Fruit fly (Drosophila melanogaster) whole organism, embryonic: ENCODE results near the gene CG2076.
A peak's percentile ranks its signal among the peaks of the same experiment; 100 is the strongest.

ENCODE experiments used
- Atf3 ChIP-seq: fragments of 200-800 bp; sonication (Bioruptor generic); optimal IDR thresholded peaks from 3 replicates; lab custom pipeline; 2016; ENCODE audit warnings: missing biosample characterization, missing genetic modification characterization
- Atf6 ChIP-seq: fragments of 200-800 bp; sonication (Bioruptor generic); IDR thresholded peaks from 2 replicates; pipeline ENCODE4 v1.3.6; 2022; ENCODE audit warnings: missing biosample characterization, missing genetic modification characterization
- BEAF-32 ChIP-seq: fragments of 200-800 bp; sonication (Bioruptor generic); optimal IDR thresholded peaks from 3 replicates; lab custom pipeline; 2017; ENCODE audit warnings: missing biosample characterization, missing genetic modification characterization, mild to moderate bottlenecking, moderate library complexity, missing genetic modification reagents
- CG10209 ChIP-seq: fragments of 200-800 bp; sonication (Bioruptor generic); optimal IDR thresholded peaks from 3 replicates; lab custom pipeline; 2017; ENCODE audit warnings: missing biosample characterization, mild to moderate bottlenecking, missing genetic modification characterization, missing genetic modification reagents
- CG1024 ChIP-seq: fragments of 200-800 bp; sonication (Bioruptor generic); IDR thresholded peaks from 2 replicates; pipeline ENCODE4 v1.3.6; 2022; ENCODE audit warnings: missing biosample characterization, missing genetic modification characterization
- CG10462 ChIP-seq: fragments of 200-800 bp; sonication (Bioruptor generic); optimal IDR thresholded peaks from 2 replicates; lab custom pipeline; 2016; ENCODE audit warnings: missing biosample characterization, missing genetic modification characterization
- CG14050 ChIP-seq: fragments of 200-800 bp; sonication (Bioruptor generic); IDR thresholded peaks from 3 replicates; pipeline ENCODE4 v1.3.6; 2022; ENCODE audit warnings: missing biosample characterization, missing genetic modification characterization
- CG1529 ChIP-seq: fragments of 200-800 bp; sonication (Bioruptor generic); optimal IDR thresholded peaks from 3 replicates; lab custom pipeline; 2018; ENCODE audit warnings: missing biosample characterization, missing genetic modification characterization
- CG18262 ChIP-seq: fragments of 200-800 bp; optimal IDR thresholded peaks from 3 replicates; lab custom pipeline; 2019; ENCODE audit warnings: missing biosample characterization, mild to moderate bottlenecking, missing genetic modification characterization, moderate library complexity
- CG18476 ChIP-seq: fragments of 200-800 bp; sonication (Bioruptor generic); optimal IDR thresholded peaks from 2 replicates; lab custom pipeline; 2016; ENCODE audit warnings: missing biosample characterization, mild to moderate bottlenecking, missing genetic modification characterization
- CG2678 ChIP-seq: fragments of 200-800 bp; sonication (Bioruptor generic); optimal IDR thresholded peaks from 3 replicates; lab custom pipeline; 2019; ENCODE audit warnings: missing biosample characterization, mild to moderate bottlenecking, missing genetic modification characterization, moderate library complexity
- CG4404 ChIP-seq: fragments of 200-800 bp; sonication (Bioruptor generic); IDR thresholded peaks from 2 replicates; pipeline ENCODE4 v1.3.6; 2022; ENCODE audit warnings: missing biosample characterization, missing genetic modification characterization
- CG4707 ChIP-seq: fragments of 200-800 bp; sonication (Bioruptor generic); optimal IDR thresholded peaks from 2 replicates; lab custom pipeline; 2018; ENCODE audit warnings: missing biosample characterization, mild to moderate bottlenecking, missing genetic modification characterization, moderate library complexity
- CG8089 ChIP-seq: fragments of 200-800 bp; sonication (Bioruptor generic); optimal IDR thresholded peaks from 3 replicates; lab custom pipeline; 2016; ENCODE audit warnings: missing biosample characterization, missing genetic modification characterization
- CG8478 ChIP-seq: fragments of >200 bp; optimal IDR thresholded peaks from 2 replicates; lab custom pipeline; 2018
- CG9727 ChIP-seq: fragments of 200-800 bp; sonication (Bioruptor generic); optimal IDR thresholded peaks from 3 replicates; lab custom pipeline; 2017; ENCODE audit warnings: missing biosample characterization, mild to moderate bottlenecking, missing genetic modification characterization
- CG9817 ChIP-seq: fragments of 200-800 bp; sonication (Bioruptor generic); optimal IDR thresholded peaks from 2 replicates; lab custom pipeline; 2018; ENCODE audit warnings: missing biosample characterization, mild to moderate bottlenecking, missing genetic modification characterization, moderate library complexity
- Chrac-16 ChIP-seq: fragments of 200-800 bp; sonication (Bioruptor generic); optimal IDR thresholded peaks from 3 replicates; lab custom pipeline; 2016; ENCODE audit warnings: missing biosample characterization, missing genetic modification characterization
- Dad ChIP-seq: fragments of 200-800 bp; sonication (Bioruptor generic); optimal IDR thresholded peaks from 3 replicates; lab custom pipeline; 2016; ENCODE audit warnings: missing biosample characterization, missing genetic modification characterization
- Dek ChIP-seq: fragments of 200-800 bp; sonication (Bioruptor generic); optimal IDR thresholded peaks from 3 replicates; lab custom pipeline; 2019; ENCODE audit warnings: missing biosample characterization, mild to moderate bottlenecking, missing genetic modification characterization, moderate library complexity
- Dfd ChIP-seq, 2 experiments: fragments of >200 bp; optimal IDR thresholded peaks; 2 replicates each; lab custom pipeline; 2017; ENCODE audit warnings: missing biosample characterization in 2 of 2, missing genetic modification characterization in 2 of 2
- Dp ChIP-seq: fragments of 200-800 bp; sonication (Bioruptor generic); optimal IDR thresholded peaks from 2 replicates; lab custom pipeline; 2018; ENCODE audit warnings: missing biosample characterization, mild to moderate bottlenecking, missing genetic modification characterization, moderate library complexity
- Fer1 ChIP-seq: fragments of 200-800 bp; sonication (Bioruptor generic); optimal IDR thresholded peaks from 2 replicates; lab custom pipeline; 2017; ENCODE audit warnings: missing biosample characterization, mild to moderate bottlenecking, missing genetic modification characterization
- Hand ChIP-seq: fragments of 200-800 bp; sonication (Bioruptor generic); optimal IDR thresholded peaks from 2 replicates; lab custom pipeline; 2017; ENCODE audit warnings: mild to moderate bottlenecking, missing biosample characterization, missing genetic modification reagents, missing genetic modification characterization
- Hr51 ChIP-seq, 2 experiments: fragments of 200-800 bp; sonication (Bioruptor generic); optimal IDR thresholded peaks; 2 replicates in 1 of 2; 3 replicates in 1 of 2; lab custom pipeline; 2016 to 2018; ENCODE audit warnings: missing biosample characterization in 2 of 2, missing genetic modification characterization in 2 of 2, mild to moderate bottlenecking in 1 of 2, moderate library complexity in 1 of 2
- Lhr ChIP-seq: fragments of 200-800 bp; sonication (Bioruptor generic); optimal IDR thresholded peaks from 3 replicates; lab custom pipeline; 2017; ENCODE audit warnings: mild to moderate bottlenecking, missing biosample characterization, missing genetic modification reagents, missing genetic modification characterization
- MTF-1 ChIP-seq: fragments of 200-800 bp; sonication (Bioruptor generic); optimal IDR thresholded peaks from 2 replicates; lab custom pipeline; 2018; ENCODE audit warnings: missing biosample characterization, mild to moderate bottlenecking, missing genetic modification characterization, borderline replicate concordance
- Oaz ChIP-seq: fragments of 200-800 bp; sonication (Bioruptor generic); IDR thresholded peaks from 2 replicates; pipeline ENCODE4 v1.3.6; 2022; ENCODE audit warnings: missing biosample characterization, missing genetic modification characterization
- PHDP ChIP-seq: fragments of 200-800 bp; sonication (Bioruptor generic); optimal IDR thresholded peaks from 3 replicates; lab custom pipeline; 2018; ENCODE audit warnings: missing biosample characterization, mild to moderate bottlenecking, missing genetic modification characterization, moderate library complexity
- Ptx1 ChIP-seq: fragments of 200-800 bp; sonication (Bioruptor generic); IDR thresholded peaks from 2 replicates; pipeline ENCODE4 v1.3.6; 2022; ENCODE audit warnings: missing biosample characterization, missing genetic modification characterization
- Scr ChIP-seq: fragments of 200-800 bp; sonication (Bioruptor generic); IDR thresholded peaks from 2 replicates; pipeline ENCODE4 v1.3.6; 2022; ENCODE audit warnings: missing biosample characterization, missing genetic modification characterization; ENCODE audit not compliant: partially characterized antibody
- Sin3A ChIP-seq: fragments of >200 bp; optimal IDR thresholded peaks from 2 replicates; lab custom pipeline; 2018
- abd-A ChIP-seq: fragments of 200-800 bp; sonication (Bioruptor generic); optimal IDR thresholded peaks from 3 replicates; lab custom pipeline; 2019; ENCODE audit warnings: missing biosample characterization, mild to moderate bottlenecking, missing genetic modification characterization, moderate library complexity
- al ChIP-seq: fragments of 200-800 bp; sonication (Bioruptor generic); IDR thresholded peaks from 2 replicates; pipeline ENCODE4 v1.3.6; 2022; ENCODE audit warnings: missing biosample characterization, missing genetic modification characterization
- az2 ChIP-seq: fragments of 200-800 bp; sonication (Bioruptor generic); optimal IDR thresholded peaks from 3 replicates; lab custom pipeline; 2016; ENCODE audit warnings: missing biosample characterization, missing genetic modification characterization
- btn ChIP-seq: fragments of 200-800 bp; sonication (Bioruptor generic); optimal IDR thresholded peaks from 2 replicates; lab custom pipeline; 2016; ENCODE audit warnings: missing biosample characterization, missing genetic modification characterization
- cas ChIP-seq: fragments of 200-800 bp; sonication (Bioruptor generic); IDR thresholded peaks from 2 replicates; pipeline ENCODE4 v1.3.6; 2022; ENCODE audit warnings: missing biosample characterization, missing genetic modification characterization
- ewg ChIP-seq: fragments of 200-800 bp; sonication (Bioruptor generic); optimal IDR thresholded peaks from 3 replicates; lab custom pipeline; 2017; ENCODE audit warnings: mild to moderate bottlenecking, missing biosample characterization, missing genetic modification reagents, missing genetic modification characterization
- ftz-f1 ChIP-seq: fragments of 200-800 bp; sonication (Bioruptor generic); optimal IDR thresholded peaks from 2 replicates; lab custom pipeline; 2016; ENCODE audit warnings: missing biosample characterization, missing genetic modification characterization
- gcm ChIP-seq: fragments of 200-800 bp; sonication (Bioruptor generic); optimal IDR thresholded peaks from 2 replicates; lab custom pipeline; 2019; ENCODE audit warnings: missing biosample characterization, mild to moderate bottlenecking, missing genetic modification characterization, moderate library complexity
- grau ChIP-seq: fragments of 200-800 bp; optimal IDR thresholded peaks from 3 replicates; lab custom pipeline; 2019; ENCODE audit warnings: missing biosample characterization, mild to moderate bottlenecking, missing genetic modification characterization, moderate library complexity
- gsb ChIP-seq: fragments of 200-800 bp; sonication (Bioruptor generic); IDR thresholded peaks from 2 replicates; pipeline ENCODE4 v1.3.6; 2022; ENCODE audit warnings: missing biosample characterization, missing genetic modification characterization
- inv ChIP-seq: fragments of 200-800 bp; sonication (Bioruptor generic); IDR thresholded peaks from 2 replicates; pipeline ENCODE4 v1.3.6; 2022; ENCODE audit warnings: missing biosample characterization, missing genetic modification characterization; ENCODE audit not compliant: partially characterized antibody
- lab ChIP-seq: fragments of 200-800 bp; sonication (Bioruptor generic); optimal IDR thresholded peaks from 3 replicates; lab custom pipeline; 2017; ENCODE audit warnings: missing biosample characterization, missing genetic modification characterization, mild to moderate bottlenecking, moderate library complexity, missing genetic modification reagents
- lbe ChIP-seq: fragments of 200-800 bp; sonication (Bioruptor generic); optimal IDR thresholded peaks from 2 replicates; lab custom pipeline; 2016; ENCODE audit warnings: missing biosample characterization, mild to moderate bottlenecking, missing genetic modification characterization
- peb ChIP-seq: fragments of 200-800 bp; sonication (Bioruptor generic); IDR thresholded peaks from 2 replicates; pipeline ENCODE4 v1.3.6; 2022; ENCODE audit warnings: missing biosample characterization, missing genetic modification characterization
- phol ChIP-seq: fragments of 200-800 bp; sonication (Bioruptor generic); optimal IDR thresholded peaks from 3 replicates; lab custom pipeline; 2018; ENCODE audit warnings: missing biosample characterization, mild to moderate bottlenecking, missing genetic modification characterization, moderate library complexity
- pnt ChIP-seq: fragments of 200-800 bp; sonication (Bioruptor generic); optimal IDR thresholded peaks from 3 replicates; lab custom pipeline; 2016; ENCODE audit warnings: missing biosample characterization, missing genetic modification characterization
- ssp ChIP-seq: fragments of 200-800 bp; sonication (Bioruptor generic); IDR thresholded peaks from 2 replicates; pipeline ENCODE4 v1.3.6; 2022; ENCODE audit warnings: missing biosample characterization, missing genetic modification characterization
- sug ChIP-seq: fragments of 200-800 bp; optimal IDR thresholded peaks from 2 replicates; lab custom pipeline; 2019; ENCODE audit warnings: missing biosample characterization, mild to moderate bottlenecking, missing genetic modification characterization, moderate library complexity

CG2076 gene

dm6 chrX:11108148-11108844 is 18.3 kb downstream of the CG2076 start, which contains the start of gene Hsp60A (continued):
- TF ChIP-seq gcm (GFP tag; lab: Kevin White, UChicago) (no peak), CG1024 (no peak), Fer1 (GFP tag; lab: Kevin White, UChicago) (peak; percentile 55), Atf3 (GFP tag; lab: Kevin White, UChicago) (no peak), Atf6 (GFP tag; lab: Robert Waterston, UW) (peak; percentile 43), ewg (GFP tag; lab: Kevin White, UChicago) (no peak), Dfd (GFP tag; optimal IDR thresholded peaks at IDR 0.05; lab: Kevin White, UChicago) (no peak), CG4707 (GFP tag; lab: Kevin White, UChicago) (no peak), CG10462 (GFP tag; lab: Kevin White, UChicago) (no peak), sug (peak; percentile 47), peb (GFP tag; lab: Robert Waterston, UW) (no peak), btn (GFP tag; lab: Kevin White, UChicago) (no peak), Lhr (peak; percentile 34), PHDP (tag; lab: Kevin White, UChicago) (peak; percentile 70), ftz-f1 (GFP tag; lab: Kevin White, UChicago) (no peak), CG9727 (GFP tag; lab: Kevin White, UChicago) (peak; percentile 51), CG14050 (no peak), grau (tag; lab: Kevin White, UChicago) (peak; percentile 53), pnt (no peak), Hr51 (GFP tag; optimal IDR thresholded peaks at IDR 0.05; lab: Kevin White, UChicago) (peak in 1 of 2 experiments; percentile 56), Ptx1 (GFP tag; lab: Robert Waterston, UW) (peak; percentile 58), az2 (GFP tag; lab: Kevin White, UChicago) (peak; percentile 54), phol (peak; percentile 66), al (peak; percentile 35; the same call in 1 of the 2 replicates), CG18476 (GFP tag; lab: Kevin White, UChicago) (peak; percentile 65), CG4404 (GFP tag; lab: Robert Waterston, UW) (no peak), Dad (peak; percentile 16), lbe (GFP tag; lab: Kevin White, UChicago) (peak; percentile 21), Chrac-16 (GFP tag; lab: Kevin White, UChicago) (peak; percentile 21), inv (GFP tag; lab: Robert Waterston, UW) (peak; percentile 81), MTF-1 (GFP tag; lab: Kevin White, UChicago) (no peak), CG18262 (peak; percentile 3), Scr (peak; percentile 87), lab (GFP tag; lab: Kevin White, UChicago) (peak; percentile 69), CG8089 (GFP tag; lab: Kevin White, UChicago) (no peak), Hand (GFP tag; lab: Kevin White, UChicago) (no peak), gsb (no peak), BEAF-32 (GFP tag; lab: Kevin White, UChicago) (peak; percentile 86), CG9817 (tag; lab: Kevin White, UChicago) (peak; percentile 56), Sin3A (lab: Kevin White, UChicago) (peak; percentile 10), CG8478 (lab: Kevin White, UChicago) (no peak), Dp (GFP tag; lab: Kevin White, UChicago) (peak; percentile 85), CG1529 (GFP tag; lab: Kevin White, UChicago) (no peak), abd-A (no peak), Oaz (no peak), cas (GFP tag; lab: Robert Waterston, UW) (0 out of 2 replicates have a peak, but pooled peaks have one; percentile 11), Dek (tag; lab: Kevin White, UChicago) (peak; percentile 35), ssp (GFP tag; lab: Robert Waterston, UW) (peak; percentile 30; the same call in 1 of the 2 replicates), CG10209 (peak; percentile 39), CG2678 (tag; lab: Kevin White, UChicago) (peak; percentile 67)
